Worm (Caenorhabditis elegans) whole organism, L4 larva: Measurements from ENCODE around the gene Y7A5A.20.

Experiments used
- D1046.2 ChIP-seq: fragments of 200-800 bp; sonication (Bioruptor generic); IDR thresholded peaks from 2 replicates; pipeline ENCODE4 v1.3.6; 2022; ENCODE audit warnings: missing genetic modification characterization, missing compliant biosample characterization
- F37D6.2 ChIP-seq: sonication (generic microtip); optimal IDR thresholded peaks from 2 replicates; lab custom pipeline; 2016; ENCODE audit warnings: mild to moderate bottlenecking, missing genetic modification characterization, missing compliant biosample characterization
- T20F7.1 ChIP-seq: fragments of 200-800 bp; sonication (Bioruptor generic); optimal IDR thresholded peaks from 2 replicates; lab custom pipeline; 2018; ENCODE audit warnings: mild to moderate bottlenecking, missing genetic modification characterization, missing compliant biosample characterization
- T26A8.4 ChIP-seq: fragments of 200-800 bp; sonication (Bioruptor generic); IDR thresholded peaks from 2 replicates; pipeline ENCODE4 v1.3.6; 2022; ENCODE audit warnings: missing genetic modification characterization, missing compliant biosample characterization
- Y75B8A.6 ChIP-seq: fragments of 200-800 bp; sonication (Bioruptor generic); IDR thresholded peaks from 2 replicates; pipeline ENCODE4 v1.3.6; 2022; ENCODE audit warnings: missing genetic modification reagents, missing genetic modification characterization, missing compliant biosample characterization
- ZK337.2 ChIP-seq: fragments of 200-800 bp; sonication (Bioruptor generic); IDR thresholded peaks from 2 replicates; pipeline ENCODE4 v1.3.6; 2022; ENCODE audit warnings: missing genetic modification reagents, missing genetic modification characterization, missing compliant biosample characterization
- ZK546.5 ChIP-seq, 2 experiments: sonication (generic microtip); optimal IDR thresholded peaks; 2 replicates each; lab custom pipeline; 2017; ENCODE audit warnings: missing biosample characterization in 2 of 2, missing genetic modification characterization in 2 of 2
- aha-1 ChIP-seq: fragments of 150-350 bp; peaks from one replicate; lab custom pipeline; 2014; ENCODE audit warnings: missing biosample characterization, missing genetic modification characterization
- ama-1 ChIP-seq: fragments of 150-350 bp; optimal IDR thresholded peaks from 2 replicates; lab custom pipeline; 2014; ENCODE audit warnings: inconsistent platforms, mixed read lengths
- arid-1 ChIP-seq: fragments of 200-800 bp; sonication (Bioruptor generic); conservative IDR thresholded peaks from 2 replicates; pipeline ENCODE4 v1.3.6; 2022; ENCODE audit warnings: missing genetic modification reagents, missing genetic modification characterization, missing compliant biosample characterization
- attf-4 ChIP-seq: sonication (generic microtip); optimal IDR thresholded peaks from 3 replicates; lab custom pipeline; 2017; ENCODE audit warnings: missing biosample characterization, missing genetic modification characterization
- ceh-28 ChIP-seq: fragments of 150-350 bp; optimal IDR thresholded peaks from 2 replicates; lab custom pipeline; 2014; ENCODE audit warnings: missing biosample characterization, missing genetic modification reagents, missing genetic modification characterization
- ceh-62 ChIP-seq: sonication (generic microtip); optimal IDR thresholded peaks from 2 replicates; lab custom pipeline; 2017; ENCODE audit warnings: missing biosample characterization, missing genetic modification characterization
- ces-1 ChIP-seq: fragments of 150-350 bp; sonication (generic microtip); optimal IDR thresholded peaks from 4 replicates; lab custom pipeline; 2014; ENCODE audit warnings: missing biosample characterization, missing genetic modification reagents, missing genetic modification characterization
- daf-12 ChIP-seq: fragments of 150-350 bp; optimal IDR thresholded peaks from 2 replicates; lab custom pipeline; 2014; ENCODE audit warnings: missing biosample characterization, missing genetic modification reagents, missing genetic modification characterization
- daf-19 ChIP-seq: fragments of 200-800 bp; sonication (Bioruptor generic); conservative IDR thresholded peaks from 2 replicates; pipeline ENCODE4 v1.3.6; 2022; ENCODE audit warnings: missing genetic modification characterization, missing compliant biosample characterization
- dmd-6 ChIP-seq: fragments of 200-800 bp; sonication (Bioruptor generic); IDR thresholded peaks from 2 replicates; pipeline ENCODE4 v1.3.6; 2022; ENCODE audit warnings: missing genetic modification reagents, missing genetic modification characterization, missing compliant biosample characterization
- duxl-1 ChIP-seq: sonication (generic microtip); optimal IDR thresholded peaks from 2 replicates; lab custom pipeline; 2016; ENCODE audit warnings: mild to moderate bottlenecking, missing genetic modification characterization, moderate library complexity, missing compliant biosample characterization; ENCODE audit not compliant: poor library complexity
- egl-43 ChIP-seq: fragments of 200-800 bp; sonication (Bioruptor generic); IDR thresholded peaks from 2 replicates; pipeline ENCODE4 v1.3.6; 2022; ENCODE audit warnings: missing genetic modification reagents, missing genetic modification characterization, missing compliant biosample characterization
- fos-1 ChIP-seq: fragments of 150-350 bp; optimal IDR thresholded peaks from 2 replicates; lab custom pipeline; 2014; ENCODE audit warnings: missing biosample characterization, missing genetic modification characterization
- gei-8 ChIP-seq: fragments of 200-800 bp; sonication (Bioruptor generic); optimal IDR thresholded peaks from 2 replicates; lab custom pipeline; 2018; ENCODE audit warnings: mild to moderate bottlenecking, missing genetic modification characterization, missing compliant biosample characterization
- hif-1 ChIP-seq, 2 experiments: sonication (generic microtip); optimal IDR thresholded peaks; 2 replicates each; lab custom pipeline; 2016 to 2017; ENCODE audit warnings: missing compliant biosample characterization in 2 of 2, missing genetic modification characterization in 2 of 2, missing genetic modification reagents in 2 of 2, missing genotype in 2 of 2, mild to moderate bottlenecking in 1 of 2
- hlh-11 ChIP-seq: fragments of 200-800 bp; sonication (Bioruptor generic); optimal IDR thresholded peaks from 2 replicates; lab custom pipeline; 2018; ENCODE audit warnings: mild to moderate bottlenecking, missing genetic modification characterization, missing compliant biosample characterization
- hmg-1.1 ChIP-seq: fragments of 200-800 bp; sonication (Bioruptor generic); IDR thresholded peaks from 2 replicates; pipeline ENCODE4 v1.3.6; 2022; ENCODE audit warnings: missing genetic modification reagents, missing genetic modification characterization, missing compliant biosample characterization
- lin-1 ChIP-seq: fragments of 200-800 bp; sonication (Bioruptor generic); IDR thresholded peaks from 2 replicates; pipeline ENCODE4 v1.3.6; 2022; ENCODE audit warnings: missing genetic modification reagents, missing genetic modification characterization, missing compliant biosample characterization
- lir-3 ChIP-seq: sonication (generic microtip); optimal IDR thresholded peaks from 2 replicates; lab custom pipeline; 2016; ENCODE audit warnings: mild to moderate bottlenecking, missing genetic modification characterization, missing compliant biosample characterization
- madf-5 ChIP-seq, 2 experiments: fragments of 200-800 bp; sonication (Bioruptor generic); IDR thresholded peaks; 2 replicates each; pipeline ENCODE4 v1.3.6; 2022; ENCODE audit warnings: missing compliant biosample characterization in 2 of 2, missing genetic modification characterization in 2 of 2
- madf-9 ChIP-seq: fragments of 200-800 bp; sonication (Bioruptor generic); conservative IDR thresholded peaks from 2 replicates; pipeline ENCODE4 v1.3.6; 2022; ENCODE audit warnings: missing genetic modification reagents, missing genetic modification characterization, missing compliant biosample characterization
- mdt-29 ChIP-seq: fragments of 200-800 bp; sonication (Bioruptor generic); IDR thresholded peaks from 2 replicates; pipeline ENCODE4 v1.3.6; 2022; ENCODE audit warnings: missing genetic modification reagents, missing genetic modification characterization, missing compliant biosample characterization
- mes-2 ChIP-seq: sonication (generic microtip); optimal IDR thresholded peaks from 2 replicates; lab custom pipeline; 2016; ENCODE audit warnings: missing genotype, mild to moderate bottlenecking, missing genetic modification characterization, missing compliant biosample characterization; ENCODE audit not compliant: poor library complexity, severe bottlenecking
- mxl-2 ChIP-seq: fragments of 200-800 bp; sonication (Bioruptor generic); conservative IDR thresholded peaks from 2 replicates; pipeline ENCODE4 v1.3.6; 2022; ENCODE audit warnings: missing genetic modification reagents, missing genetic modification characterization, missing compliant biosample characterization
- mxl-3 ChIP-seq: fragments of 200-800 bp; sonication (Bioruptor generic); optimal IDR thresholded peaks from 2 replicates; lab custom pipeline; 2018; ENCODE audit warnings: mild to moderate bottlenecking, missing genetic modification characterization, missing compliant biosample characterization
- nhr-10 ChIP-seq: fragments of 150-350 bp; optimal IDR thresholded peaks from 2 replicates; lab custom pipeline; 2014; ENCODE audit warnings: missing biosample characterization, missing genetic modification characterization
- nhr-25 ChIP-seq: sonication (generic microtip); optimal IDR thresholded peaks from 2 replicates; lab custom pipeline; 2017; ENCODE audit warnings: missing genetic modification characterization, mild to moderate bottlenecking, missing compliant biosample characterization, antibody characterized with exemption, moderate library complexity, borderline replicate concordance; ENCODE audit not compliant: insufficient read depth
- nhr-41 ChIP-seq: fragments of 200-800 bp; sonication (Bioruptor generic); IDR thresholded peaks from 2 replicates; pipeline ENCODE4 v1.3.6; 2022; ENCODE audit warnings: missing genetic modification reagents, missing genetic modification characterization, missing compliant biosample characterization
- nhr-77 ChIP-seq: fragments of 150-350 bp; optimal IDR thresholded peaks from 2 replicates; lab custom pipeline; 2014; ENCODE audit warnings: missing biosample characterization, missing genetic modification characterization
- set-16 ChIP-seq: fragments of 200-800 bp; sonication (Bioruptor generic); IDR thresholded peaks from 2 replicates; pipeline ENCODE4 v1.3.6; 2022; ENCODE audit warnings: missing genetic modification reagents, missing genetic modification characterization, missing compliant biosample characterization
- snpc-1.2 ChIP-seq: fragments of 200-800 bp; sonication (Bioruptor generic); IDR thresholded peaks from 2 replicates; pipeline ENCODE4 v1.3.6; 2022; ENCODE audit warnings: missing genetic modification reagents, missing genetic modification characterization, missing compliant biosample characterization
- spr-1 ChIP-seq: sonication (generic microtip); optimal IDR thresholded peaks from 2 replicates; lab custom pipeline; 2016; ENCODE audit warnings: mild to moderate bottlenecking, missing genetic modification characterization, missing compliant biosample characterization
- unc-130 ChIP-seq: sonication (generic microtip); optimal IDR thresholded peaks from 2 replicates; lab custom pipeline; 2016; ENCODE audit warnings: missing genetic modification reagents, missing genetic modification characterization, missing compliant biosample characterization
- unc-62 ChIP-seq, 3 experiments: fragments of 150-350 bp in 1 of 3; sonication (generic microtip); optimal IDR thresholded peaks in 2 of 3; peaks in 1 of 3; 1 replicate in 1 of 3; 2 replicates in 2 of 3; lab custom pipeline; 2014 to 2017; ENCODE audit warnings: missing biosample characterization in 3 of 3, missing genetic modification characterization in 3 of 3, missing genetic modification reagents in 3 of 3, missing genotype in 1 of 3
- ztf-11 ChIP-seq: fragments of 150-350 bp; optimal IDR thresholded peaks from 2 replicates; lab custom pipeline; 2014; ENCODE audit warnings: missing biosample characterization, missing genetic modification characterization

Gene Y7A5A.20

DNA sequence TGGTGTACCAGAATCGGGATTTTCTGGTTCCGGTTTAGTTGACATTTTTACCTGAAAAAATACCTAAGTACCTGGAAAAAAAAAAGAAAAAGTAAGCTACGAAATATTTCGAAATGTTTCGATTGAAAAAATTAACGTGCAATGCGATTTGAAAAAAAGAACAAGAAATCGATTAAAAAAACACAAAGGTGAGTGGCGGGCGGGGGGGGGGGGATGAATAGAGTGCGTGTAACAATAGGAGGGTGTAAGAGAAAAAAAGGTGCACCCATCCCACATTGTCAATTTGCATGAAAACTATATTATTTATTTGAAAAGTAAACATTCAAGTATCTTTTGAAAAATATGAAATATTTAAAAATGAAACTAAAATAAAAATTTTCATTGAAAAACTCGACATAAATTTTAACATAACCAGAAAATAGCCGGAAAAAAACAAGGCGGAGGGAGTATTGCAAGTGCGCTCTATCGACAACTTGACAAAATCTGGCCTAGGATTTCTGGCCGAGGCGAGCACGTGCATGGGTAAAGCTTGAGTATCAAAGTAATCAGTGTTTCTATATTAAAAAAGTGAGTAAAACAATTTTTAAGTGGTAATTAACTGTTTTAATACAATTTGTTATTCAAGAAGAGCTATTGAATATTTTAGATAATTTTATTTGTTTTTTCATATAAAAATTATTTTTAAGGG lies 37.9 kb downstream of the Y7A5A.20 start, which contains the start of the genes csb-1 and F53H4.4 (continued):
- TF ChIP-seq mdt-29 (GFP tag; lab: Robert Waterston, UW) (no peak), madf-9 (no peak), ceh-62 (no peak), dmd-6 (GFP tag; lab: Robert Waterston, UW) (peak; percentile 58; the same call in 1 of the 2 replicates), mxl-2 (GFP tag; lab: Robert Waterston, UW) (no peak), ces-1 (GFP tag; lab: Kevin White, UChicago) (no peak), ceh-28 (tag; lab: Kevin White, UChicago) (no peak), aha-1 (tag; lab: Kevin White, UChicago) (peak; percentile 89), T26A8.4 (GFP tag; lab: Robert Waterston, UW) (no peak), unc-62 (GFP tag; optimal IDR thresholded peaks at IDR 0.05 in 1 of 2; lab: Kevin White, UChicago) (no peak), unc-62 (tag; optimal IDR thresholded peaks at IDR 0.05; lab: Kevin White, UChicago) (no peak), nhr-25 (tag; lab: Kevin White, UChicago) (no peak), D1046.2 (GFP tag; lab: Robert Waterston, UW) (no peak), hif-1 (tag; optimal IDR thresholded peaks at IDR 0.05; lab: Kevin White, UChicago) (peak in 1 of 2 experiments; percentile 79), arid-1 (GFP tag; lab: Robert Waterston, UW) (no peak), F37D6.2 (tag; lab: Kevin White, UChicago) (peak; percentile 28), attf-4 (tag; lab: Kevin White, UChicago) (no peak), ZK546.5 (tag; optimal IDR thresholded peaks at IDR 0.05; lab: Kevin White, UChicago) (no peak), egl-43 (no peak), lin-1 (GFP tag; lab: Robert Waterston, UW) (no peak), ztf-11 (tag; lab: Kevin White, UChicago) (no peak), daf-12 (tag; lab: Kevin White, UChicago) (no peak), fos-1 (no peak), daf-19 (no peak), mes-2 (tag; lab: Kevin White, UChicago) (peak; percentile 91), spr-1 (tag; lab: Kevin White, UChicago) (peak; percentile 10), duxl-1 (tag; lab: Kevin White, UChicago) (no peak), madf-5 (GFP tag; IDR thresholded peaks at IDR 0.05; lab: Robert Waterston, UW) (no peak), Y75B8A.6 (GFP tag; lab: Robert Waterston, UW) (no peak), nhr-10 (tag; lab: Kevin White, UChicago) (no peak), hmg-1.1 (GFP tag; lab: Robert Waterston, UW) (peak; percentile 41; the same call in 1 of the 2 replicates), nhr-77 (tag; lab: Kevin White, UChicago) (peak; percentile 85), hlh-11 (peak; percentile 73), unc-130 (no peak), T20F7.1 (GFP tag; lab: Kevin White, UChicago) (peak; percentile 85), ama-1 (no peak), gei-8 (GFP tag; lab: Kevin White, UChicago) (no peak)
- TF ChIP-seq, all 104 proteins: peak for 30

- TF ChIP-seq lir-3 (tag; lab: Kevin White, UChicago) (no peak), set-16 (GFP tag; lab: Robert Waterston, UW) (no peak), D1046.2 (GFP tag; lab: Robert Waterston, UW) (no peak), hlh-11 (peak; percentile 15), nhr-41 (GFP tag; lab: Robert Waterston, UW) (no peak), madf-5 (GFP tag; IDR thresholded peaks at IDR 0.05; lab: Robert Waterston, UW) (no peak), snpc-1.2 (GFP tag; lab: Robert Waterston, UW) (no peak), mxl-3 (GFP tag; lab: Kevin White, UChicago) (peak; percentile 9), madf-9 (no peak), unc-62 (GFP tag; optimal IDR thresholded peaks at IDR 0.05 in 1 of 2; lab: Kevin White, UChicago) (peak in 1 of 2 experiments; percentile 81), unc-62 (tag; optimal IDR thresholded peaks at IDR 0.05; lab: Kevin White, UChicago) (no peak), ceh-62 (no peak), ZK337.2 (GFP tag; lab: Robert Waterston, UW) (no peak)
- TF ChIP-seq, all 104 proteins: peak for 3
Observed at ce11 chrX:15869589-15869988, 41.4 kb downstream of the Y7A5A.20 start.
